Worm (Caenorhabditis elegans) whole organism, young adult: ENCODE results near the gene Y38E10A.33.

Source experiments
- B0261.1 ChIP-seq: sonication (generic microtip); optimal IDR thresholded peaks from 2 replicates; lab custom pipeline; 2016; ENCODE audit warnings: mild to moderate bottlenecking, missing genetic modification characterization, moderate library complexity, missing compliant biosample characterization
- C06A6.2 ChIP-seq: fragments of 200-800 bp; sonication (Bioruptor generic); conservative IDR thresholded peaks from 2 replicates; pipeline ENCODE4 v1.3.6; 2022; ENCODE audit warnings: missing genetic modification characterization, missing compliant biosample characterization
- C17E4.6 ChIP-seq: fragments of 200-800 bp; sonication (Bioruptor generic); IDR thresholded peaks from 2 replicates; pipeline ENCODE4 v1.3.6; 2022; ENCODE audit warnings: missing genetic modification reagents, missing genetic modification characterization, missing compliant biosample characterization
- F33H1.4 ChIP-seq: fragments of 200-800 bp; sonication (Bioruptor generic); IDR thresholded peaks from 2 replicates; pipeline ENCODE4 v1.3.6; 2022; ENCODE audit warnings: missing genetic modification reagents, missing genetic modification characterization, missing compliant biosample characterization
- F37B4.10 ChIP-seq: fragments of 200-800 bp; sonication (Bioruptor generic); IDR thresholded peaks from 2 replicates; pipeline ENCODE4 v1.3.6; 2022; ENCODE audit warnings: missing genetic modification characterization, missing compliant biosample characterization
- F49E8.2 ChIP-seq: sonication (generic microtip); optimal IDR thresholded peaks from 3 replicates; lab custom pipeline; 2017; ENCODE audit warnings: missing genetic modification characterization, mild to moderate bottlenecking, missing compliant biosample characterization, antibody characterized with exemption, moderate library complexity; ENCODE audit not compliant: insufficient read depth
- F52B5.7 ChIP-seq: sonication (generic microtip); optimal IDR thresholded peaks from 2 replicates; lab custom pipeline; 2016; ENCODE audit warnings: mild to moderate bottlenecking, missing genetic modification characterization, missing compliant biosample characterization
- F57A8.1 ChIP-seq: fragments of 200-800 bp; sonication (Bioruptor generic); optimal IDR thresholded peaks from 2 replicates; lab custom pipeline; 2018; ENCODE audit warnings: mild to moderate bottlenecking, missing genetic modification characterization, moderate library complexity, missing compliant biosample characterization
- K12H6.12 ChIP-seq: fragments of 200-800 bp; sonication (Bioruptor generic); optimal IDR thresholded peaks from 2 replicates; lab custom pipeline; 2018; ENCODE audit warnings: mild to moderate bottlenecking, missing genetic modification characterization, missing compliant biosample characterization
- Y53G8AR.9 ChIP-seq: fragments of 200-800 bp; sonication (Bioruptor generic); conservative IDR thresholded peaks from 2 replicates; pipeline ENCODE4 v1.3.6; 2022; ENCODE audit warnings: missing genetic modification reagents, missing genetic modification characterization, missing compliant biosample characterization
- Y56A3A.18 ChIP-seq: fragments of 200-800 bp; sonication (Bioruptor generic); IDR thresholded peaks from 2 replicates; pipeline ENCODE4 v1.3.6; 2022; ENCODE audit warnings: missing genetic modification reagents, missing genetic modification characterization, missing compliant biosample characterization
- Y67H2A.10 ChIP-seq: fragments of 200-800 bp; sonication (Bioruptor generic); conservative IDR thresholded peaks from 2 replicates; pipeline ENCODE4 v1.3.6; 2022; ENCODE audit warnings: missing genetic modification reagents, missing genetic modification characterization, missing compliant biosample characterization
- Y95B8A.8 ChIP-seq: fragments of 200-800 bp; sonication (Bioruptor generic); IDR thresholded peaks from 2 replicates; pipeline ENCODE4 v1.3.6; 2022; ENCODE audit warnings: missing genetic modification reagents, missing genetic modification characterization, missing compliant biosample characterization
- ama-1 ChIP-seq, 3 experiments: fragments of 150-350 bp in 1 of 3; sonication (generic microtip) in 2 of 3; optimal IDR thresholded peaks; 2 replicates each; lab custom pipeline; 2014 to 2018; ENCODE audit warnings: missing biosample characterization in 2 of 3, missing genetic modification characterization in 2 of 3, missing genetic modification reagents in 2 of 3
- aptf-2 ChIP-seq: fragments of 200-800 bp; sonication (Bioruptor generic); conservative IDR thresholded peaks from 2 replicates; pipeline ENCODE4 v1.3.6; 2022; ENCODE audit warnings: missing genetic modification reagents, missing genetic modification characterization, missing compliant biosample characterization
- aptf-3 ChIP-seq: fragments of 200-800 bp; sonication (Bioruptor generic); IDR thresholded peaks from 2 replicates; pipeline ENCODE4 v1.3.6; 2022; ENCODE audit warnings: missing genetic modification characterization, missing compliant biosample characterization
- ccch-3 ChIP-seq: fragments of 200-800 bp; sonication (Bioruptor generic); optimal IDR thresholded peaks from 2 replicates; lab custom pipeline; 2018; ENCODE audit warnings: mild to moderate bottlenecking, missing genetic modification characterization, missing compliant biosample characterization
- ceh-100 ChIP-seq: fragments of 200-800 bp; sonication (Bioruptor generic); IDR thresholded peaks from 2 replicates; pipeline ENCODE4 v1.3.6; 2022; ENCODE audit warnings: missing genetic modification reagents, missing genetic modification characterization, missing compliant biosample characterization
- ceh-40 ChIP-seq: fragments of 200-800 bp; sonication (Bioruptor generic); IDR thresholded peaks from 2 replicates; pipeline ENCODE4 v1.3.6; 2022; ENCODE audit warnings: missing genetic modification characterization, missing compliant biosample characterization
- ceh-58 ChIP-seq: fragments of 200-800 bp; sonication (Bioruptor generic); IDR thresholded peaks from 2 replicates; pipeline ENCODE4 v1.3.6; 2022; ENCODE audit warnings: missing genetic modification characterization, missing compliant biosample characterization
- ceh-91 ChIP-seq: fragments of 200-800 bp; sonication (Bioruptor generic); IDR thresholded peaks from 2 replicates; pipeline ENCODE4 v1.3.6; 2022; ENCODE audit warnings: missing genetic modification reagents, missing genetic modification characterization, missing compliant biosample characterization
- chd-7 ChIP-seq: sonication (generic microtip); optimal IDR thresholded peaks from 2 replicates; lab custom pipeline; 2016; ENCODE audit warnings: mild to moderate bottlenecking, missing genetic modification characterization, moderate library complexity, missing compliant biosample characterization
- die-1 ChIP-seq: sonication (generic microtip); optimal IDR thresholded peaks from 2 replicates; lab custom pipeline; 2016; ENCODE audit warnings: missing genotype, mild to moderate bottlenecking, missing genetic modification characterization, missing compliant biosample characterization
- dox-1 ChIP-seq: fragments of 200-800 bp; sonication (Bioruptor generic); IDR thresholded peaks from 2 replicates; pipeline ENCODE4 v1.3.6; 2022; ENCODE audit warnings: missing genetic modification reagents, missing genetic modification characterization, missing compliant biosample characterization
- dpl-1 ChIP-seq: fragments of 150-350 bp; optimal IDR thresholded peaks from 2 replicates; lab custom pipeline; 2014; ENCODE audit warnings: missing biosample characterization, missing genetic modification reagents, missing genetic modification characterization
- egl-18 ChIP-seq: fragments of 200-800 bp; sonication (Bioruptor generic); IDR thresholded peaks from 2 replicates; pipeline ENCODE4 v1.3.6; 2022; ENCODE audit warnings: missing genetic modification reagents, missing genetic modification characterization, missing compliant biosample characterization
- ekl-4 ChIP-seq: fragments of 200-800 bp; sonication (Bioruptor generic); IDR thresholded peaks from 2 replicates; pipeline ENCODE4 v1.3.6; 2022; ENCODE audit warnings: missing genetic modification reagents, missing genetic modification characterization, missing compliant biosample characterization
- ets-4 ChIP-seq: fragments of 200-800 bp; sonication (Bioruptor generic); optimal IDR thresholded peaks from 2 replicates; lab custom pipeline; 2018; ENCODE audit warnings: mild to moderate bottlenecking, missing genetic modification characterization, missing compliant biosample characterization
- fkh-3 ChIP-seq: sonication (generic microtip); optimal IDR thresholded peaks from 2 replicates; lab custom pipeline; 2016; ENCODE audit warnings: mild to moderate bottlenecking, missing genetic modification characterization, missing compliant biosample characterization
- him-1 ChIP-seq: sonication (generic microtip); optimal IDR thresholded peaks from 2 replicates; lab custom pipeline; 2016; ENCODE audit warnings: missing genotype, missing genetic modification reagents, missing genetic modification characterization, missing compliant biosample characterization
- hlh-26 ChIP-seq: fragments of 200-800 bp; sonication (Bioruptor generic); conservative IDR thresholded peaks from 2 replicates; pipeline ENCODE4 v1.3.6; 2022; ENCODE audit warnings: missing genetic modification reagents, missing genetic modification characterization, missing compliant biosample characterization
- let-607 ChIP-seq, 2 experiments: fragments of 200-800 bp in 1 of 2; sonication (Bioruptor generic) in 1 of 2; sonication (generic microtip) in 1 of 2; optimal IDR thresholded peaks; 2 replicates each; lab custom pipeline; 2016 to 2018; ENCODE audit warnings: mild to moderate bottlenecking in 2 of 2, missing compliant biosample characterization in 2 of 2, missing genetic modification characterization in 2 of 2, moderate library complexity in 2 of 2, missing genotype in 1 of 2
- lin-54 ChIP-seq: fragments of 200-800 bp; sonication (Bioruptor generic); optimal IDR thresholded peaks from 2 replicates; lab custom pipeline; 2018; ENCODE audit warnings: mild to moderate bottlenecking, missing genetic modification characterization, missing compliant biosample characterization
- lir-1 ChIP-seq: fragments of 200-800 bp; sonication (Bioruptor generic); conservative IDR thresholded peaks from 2 replicates; pipeline ENCODE4 v1.3.6; 2022; ENCODE audit warnings: missing genetic modification reagents, missing genetic modification characterization, missing compliant biosample characterization
- madf-3 ChIP-seq: fragments of 200-800 bp; sonication (Bioruptor generic); IDR thresholded peaks from 2 replicates; pipeline ENCODE4 v1.3.6; 2022; ENCODE audit warnings: missing genetic modification reagents, missing genetic modification characterization, missing compliant biosample characterization
- nfya-1 ChIP-seq: sonication (generic microtip); optimal IDR thresholded peaks from 2 replicates; lab custom pipeline; 2017; ENCODE audit warnings: antibody characterized with exemption, missing compliant biosample characterization, missing genetic modification characterization, borderline replicate concordance; ENCODE audit not compliant: insufficient read depth
- nfya-2 ChIP-seq: fragments of 200-800 bp; sonication (Bioruptor generic); IDR thresholded peaks from 2 replicates; pipeline ENCODE4 v1.3.6; 2022; ENCODE audit warnings: missing genetic modification reagents, missing genetic modification characterization, missing compliant biosample characterization
- nhr-179 ChIP-seq: sonication (generic microtip); optimal IDR thresholded peaks from 2 replicates; lab custom pipeline; 2016; ENCODE audit warnings: mild to moderate bottlenecking, missing genetic modification characterization, missing compliant biosample characterization
- nhr-27 ChIP-seq: fragments of 200-800 bp; sonication (Bioruptor generic); optimal IDR thresholded peaks from 2 replicates; lab custom pipeline; 2018; ENCODE audit warnings: mild to moderate bottlenecking, missing genetic modification characterization, moderate library complexity, missing compliant biosample characterization
- snpc-1.3 ChIP-seq: sonication (generic microtip); optimal IDR thresholded peaks from 2 replicates; lab custom pipeline; 2017; ENCODE audit warnings: missing genetic modification characterization, mild to moderate bottlenecking, missing compliant biosample characterization, antibody characterized with exemption, moderate library complexity, missing genotype, missing genetic modification reagents; ENCODE audit not compliant: insufficient read depth
- snpc-4 ChIP-seq, 5 experiments: fragments of 150-350 bp in 1 of 5; sonication (generic microtip) in 4 of 5; optimal IDR thresholded peaks; 2 replicates each; lab custom pipeline; 2014 to 2018; ENCODE audit warnings: missing genetic modification characterization in 5 of 5, missing biosample characterization in 3 of 5, antibody characterized with exemption in 2 of 5, mild to moderate bottlenecking in 2 of 5, missing compliant biosample characterization in 2 of 5, missing genotype in 2 of 5, moderate library complexity in 2 of 5, missing genetic modification reagents in 1 of 5
- tbx-9 ChIP-seq: sonication (generic microtip); optimal IDR thresholded peaks from 2 replicates; lab custom pipeline; 2016; ENCODE audit warnings: borderline replicate concordance, missing genetic modification characterization, inconsistent platforms, missing compliant biosample characterization
- ztf-26 ChIP-seq: sonication (generic microtip); optimal IDR thresholded peaks from 2 replicates; lab custom pipeline; 2017; ENCODE audit warnings: missing genetic modification characterization, missing compliant biosample characterization
- ztf-6 ChIP-seq: fragments of 200-800 bp; sonication (Bioruptor generic); IDR thresholded peaks from 2 replicates; pipeline ENCODE4 v1.3.6; 2022; ENCODE audit warnings: missing genetic modification reagents, missing genetic modification characterization, missing compliant biosample characterization

Gene Y38E10A.33

DNA sequence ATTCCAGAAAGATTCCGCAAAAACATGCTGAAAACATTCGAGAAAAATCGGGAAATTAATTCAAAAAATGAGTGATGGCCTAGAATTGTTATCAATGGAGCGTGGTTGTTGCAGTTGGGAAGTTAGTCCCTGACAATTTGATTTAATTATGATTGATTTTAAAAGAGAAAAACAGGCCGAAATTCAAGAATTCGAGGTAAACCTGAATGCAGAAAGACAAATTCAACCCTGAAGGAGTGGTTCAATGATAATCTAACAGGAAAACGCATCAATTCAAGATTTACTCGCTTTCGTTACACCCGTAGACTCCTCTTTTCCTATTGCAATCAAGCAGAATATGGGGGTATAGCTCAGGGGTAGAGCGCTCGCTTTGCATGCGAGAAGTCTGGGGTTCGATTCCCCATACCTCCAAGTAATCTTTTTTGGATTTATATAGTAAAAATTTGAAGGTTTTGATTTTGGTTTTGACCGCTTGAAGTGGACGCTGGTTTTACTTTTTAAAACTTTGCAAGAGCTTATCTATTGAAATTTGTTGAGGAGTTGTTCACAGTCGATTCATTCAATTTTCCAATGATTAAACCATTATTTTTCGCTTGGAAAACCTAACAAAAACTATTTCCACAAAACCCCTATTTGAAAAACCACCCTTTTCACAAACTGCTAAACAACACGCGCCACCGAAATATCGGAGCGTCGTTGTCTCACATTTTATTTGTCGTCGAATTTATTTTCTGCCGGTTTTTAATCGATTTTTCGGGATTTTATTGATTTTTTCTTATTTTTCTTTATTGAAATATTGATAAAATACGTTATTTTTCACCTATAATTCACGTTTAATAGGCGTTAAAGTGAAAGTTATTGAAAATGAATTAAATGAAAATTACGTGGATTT is 1.2 kb downstream of the Y38E10A.33 start (continued):
- peak; percentile 50; the same call in 1 of the 2 replicates for TF ChIP-seq ekl-4 (GFP tag; lab: Robert Waterston, UW)
- no peak for TF ChIP-seq madf-3
- TF ChIP-seq ceh-58: 0 out of 2 replicates have a peak, but pooled peaks have one; percentile 77
- no peak for TF ChIP-seq Y95B8A.8 (GFP tag; lab: Robert Waterston, UW)
- TF ChIP-seq K12H6.12 (tag; lab: Kevin White, UChicago): peak; percentile 72
- TF ChIP-seq fkh-3 (tag; lab: Kevin White, UChicago): no peak
- TF ChIP-seq ceh-40 (GFP tag; lab: Robert Waterston, UW): no peak; the same call in 1 of the 2 replicates
- TF ChIP-seq him-1 (tag; lab: Kevin White, UChicago): no peak
- TF ChIP-seq dox-1 (GFP tag; lab: Robert Waterston, UW): peak; percentile 87
- 0 out of 2 replicates have a peak, but pooled peaks have one; percentile 6 for TF ChIP-seq ztf-6 (GFP tag; lab: Robert Waterston, UW)
- TF ChIP-seq snpc-1.3 (tag; lab: Kevin White, UChicago): peak; percentile 79
- TF ChIP-seq nfya-2: no peak
- TF ChIP-seq ccch-3 (GFP tag; lab: Kevin White, UChicago): no peak
- TF ChIP-seq F57A8.1 (GFP tag; lab: Kevin White, UChicago): no peak
- peak; percentile 66 for TF ChIP-seq ztf-26 (tag; lab: Kevin White, UChicago)
- no peak for TF ChIP-seq ama-1 (optimal IDR thresholded peaks at IDR 0.05; lab: Kevin White, UChicago)
- TF ChIP-seq ama-1 (GFP tag; optimal IDR thresholded peaks at IDR 0.05; lab: Kevin White, UChicago): peak in 1 of 2 experiments; percentile 53
- peak; percentile 46 for TF ChIP-seq F49E8.2
- TF ChIP-seq C17E4.6: peak; percentile 52; the same call in 1 of the 2 replicates
- TF ChIP-seq tbx-9 (tag; lab: Kevin White, UChicago): no peak
- no peak for TF ChIP-seq ets-4 (GFP tag; lab: Kevin White, UChicago)
- peak; percentile 63 for TF ChIP-seq nhr-27 (tag; lab: Kevin White, UChicago)
- no peak for TF ChIP-seq F52B5.7 (tag; lab: Kevin White, UChicago)
- no peak for TF ChIP-seq aptf-3
- TF ChIP-seq Y53G8AR.9: no peak; the same call in 1 of the 2 replicates
- peak; percentile 74 for TF ChIP-seq Y56A3A.18 (GFP tag; lab: Robert Waterston, UW)
- TF ChIP-seq egl-18 (GFP tag; lab: Robert Waterston, UW): no peak
- TF ChIP-seq F33H1.4 (GFP tag; lab: Robert Waterston, UW): peak; percentile 68
- TF ChIP-seq ceh-91: peak; percentile 56; the same call in 1 of the 2 replicates
- TF ChIP-seq dpl-1 (GFP tag; lab: Kevin White, UChicago): peak; percentile 15
- TF ChIP-seq chd-7 (tag; lab: Kevin White, UChicago): no peak
- TF ChIP-seq B0261.1 (tag; lab: Kevin White, UChicago): peak; percentile 80
- no peak for TF ChIP-seq snpc-4 (GFP tag; optimal IDR thresholded peaks at IDR 0.05; lab: Kevin White, UChicago)
- peak in 3 of 4 experiments; percentile 39 to 63 (median 54) for TF ChIP-seq snpc-4 (tag; optimal IDR thresholded peaks at IDR 0.05; lab: Kevin White, UChicago)
- TF ChIP-seq C06A6.2: no peak
- no peak for TF ChIP-seq nfya-1 (tag; lab: Kevin White, UChicago)
- 0 out of 2 replicates have a peak, but pooled peaks have one; percentile 24 for TF ChIP-seq aptf-2
- TF ChIP-seq nhr-179 (tag; lab: Kevin White, UChicago): no peak
- peak; percentile 55 for TF ChIP-seq ceh-100
- no peak; the same call in 1 of the 2 replicates for TF ChIP-seq lir-1
- peak; percentile 89 for TF ChIP-seq lin-54 (GFP tag; lab: Kevin White, UChicago)
- TF ChIP-seq hlh-26 (GFP tag; lab: Robert Waterston, UW): no peak
- no peak; the same call in 1 of the 2 replicates for TF ChIP-seq Y67H2A.10 (GFP tag; lab: Robert Waterston, UW)
- peak; percentile 82 for TF ChIP-seq die-1 (tag; lab: Kevin White, UChicago)
- TF ChIP-seq F37B4.10 (GFP tag; lab: Robert Waterston, UW): 0 out of 2 replicates have a peak, but pooled peaks have one; percentile 25
- peak; percentile 40 to 73 for TF ChIP-seq let-607 (tag; optimal IDR thresholded peaks at IDR 0.05; lab: Kevin White, UChicago)
